Fruit fly (Drosophila melanogaster) whole organism: Measurements from ENCODE around the gene CG12995.

ENCODE experiments used
- CG8478 ChIP-seq: fragments of >200 bp; optimal IDR thresholded peaks from 2 replicates; lab custom pipeline; 2018; ENCODE audit warnings: inconsistent platforms
- Dll ChIP-seq: fragments of >200 bp; optimal IDR thresholded peaks from 2 replicates; lab custom pipeline; 2017
- pan ChIP-seq: fragments of >200 bp; optimal IDR thresholded peaks from 2 replicates; lab custom pipeline; 2017
- psq ChIP-seq: fragments of >200 bp; optimal IDR thresholded peaks from 2 replicates; lab custom pipeline; 2017
- usp ChIP-seq: fragments of >200 bp; optimal IDR thresholded peaks from 2 replicates; lab custom pipeline; 2017; ENCODE audit warnings: missing biosample characterization, missing genetic modification characterization, mixed read lengths

DNA sequence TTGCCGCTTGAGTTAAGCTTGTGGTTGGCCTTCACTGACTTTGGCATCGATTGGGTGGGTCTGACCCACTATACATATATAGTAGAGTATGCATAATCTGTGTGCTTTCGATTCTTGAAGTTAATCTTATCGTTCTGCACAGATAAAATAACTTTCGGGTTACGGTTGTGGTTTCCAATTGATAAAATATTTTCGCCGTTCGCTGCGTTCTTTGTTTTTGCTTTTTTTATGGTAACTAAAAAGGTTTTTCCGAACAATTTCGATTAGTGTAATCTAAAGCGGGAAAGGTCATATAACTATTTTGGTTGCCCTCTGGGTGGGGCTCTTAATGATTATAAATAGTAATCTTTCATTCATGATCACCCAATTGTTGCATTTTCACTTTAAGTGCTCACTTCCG, 29.3 kb downstream of the CG12995 start:
- TF ChIP-seq usp (GFP tag; lab: Kevin White, UChicago) (no peak), psq (lab: Kevin White, UChicago) (no peak), Dll (lab: Kevin White, UChicago) (no peak), CG8478 (lab: Kevin White, UChicago) (no peak), pan (no peak)
